Fruit fly (Drosophila melanogaster) whole organism, adult: Measurements from ENCODE around the gene wisp.
A peak's percentile ranks its signal among the peaks of the same experiment; 100 is the strongest.

Experiments
- CG11617 ChIP-seq: fragments of 200-800 bp; sonication (Bioruptor generic); optimal IDR thresholded peaks from 2 replicates; lab custom pipeline; 2017; ENCODE audit warnings: mild to moderate bottlenecking, missing biosample characterization, missing genetic modification reagents, missing genetic modification characterization
- CG12768 ChIP-seq: fragments of 200-800 bp; sonication (Bioruptor generic); optimal IDR thresholded peaks from 2 replicates; lab custom pipeline; 2017; ENCODE audit warnings: missing biosample characterization, missing genetic modification characterization, mild to moderate bottlenecking, moderate library complexity, missing genetic modification reagents
- CG14711 ChIP-seq: fragments of 200-800 bp; sonication (Bioruptor generic); optimal IDR thresholded peaks from 2 replicates; lab custom pipeline; 2018; ENCODE audit warnings: missing biosample characterization, mild to moderate bottlenecking, missing genetic modification characterization, moderate library complexity
- CG1620 ChIP-seq: fragments of 200-800 bp; sonication (Bioruptor generic); optimal IDR thresholded peaks from 2 replicates; lab custom pipeline; 2016; ENCODE audit warnings: missing biosample characterization, missing genetic modification characterization
- CG33017 ChIP-seq: fragments of 200-800 bp; sonication (Bioruptor generic); optimal IDR thresholded peaks from 2 replicates; lab custom pipeline; 2018; ENCODE audit warnings: missing biosample characterization, mild to moderate bottlenecking, missing genetic modification characterization, moderate library complexity
- CG5204 ChIP-seq: fragments of 200-800 bp; sonication (Bioruptor generic); optimal IDR thresholded peaks from 2 replicates; lab custom pipeline; 2016; ENCODE audit warnings: missing biosample characterization, missing genetic modification characterization
- CG7045 ChIP-seq: fragments of 200-800 bp; sonication (Bioruptor generic); optimal IDR thresholded peaks from 2 replicates; lab custom pipeline; 2017; ENCODE audit warnings: missing biosample characterization, mild to moderate bottlenecking, missing genetic modification characterization
- CG7101 ChIP-seq: fragments of 200-800 bp; sonication (Bioruptor generic); optimal IDR thresholded peaks from 2 replicates; lab custom pipeline; 2018; ENCODE audit warnings: missing biosample characterization, mild to moderate bottlenecking, missing genetic modification characterization, moderate library complexity
- Clk ChIP-seq: fragments of 200-800 bp; sonication (Bioruptor generic); optimal IDR thresholded peaks from 2 replicates; lab custom pipeline; 2017; ENCODE audit warnings: missing biosample characterization, missing genetic modification characterization
- Crg-1 ChIP-seq: fragments of 200-800 bp; sonication (Bioruptor generic); optimal IDR thresholded peaks from 2 replicates; lab custom pipeline; 2016; ENCODE audit warnings: missing biosample characterization, missing genetic modification characterization
- Hr96 ChIP-seq: fragments of 200-800 bp; sonication (Bioruptor generic); optimal IDR thresholded peaks from 2 replicates; lab custom pipeline; 2016; ENCODE audit warnings: missing biosample characterization, missing genetic modification characterization
- Mnt ChIP-seq: fragments of 200-800 bp; sonication (Bioruptor generic); optimal IDR thresholded peaks from 2 replicates; lab custom pipeline; 2016; ENCODE audit warnings: missing biosample characterization, mild to moderate bottlenecking, missing genetic modification characterization
- bab1 ChIP-seq: fragments of 200-800 bp; sonication (Bioruptor generic); optimal IDR thresholded peaks from 3 replicates; lab custom pipeline; 2019; ENCODE audit warnings: missing biosample characterization, mild to moderate bottlenecking, missing genetic modification characterization, moderate library complexity
- cic ChIP-seq: fragments of 200-800 bp; sonication (Bioruptor generic); optimal IDR thresholded peaks from 2 replicates; lab custom pipeline; 2017; ENCODE audit warnings: missing biosample characterization, mild to moderate bottlenecking, missing genetic modification characterization, moderate library complexity
- cnc ChIP-seq, 2 experiments: fragments of >200 bp; optimal IDR thresholded peaks; 2 replicates each; lab custom pipeline; 2017
- kay ChIP-seq: fragments of 200-800 bp; sonication (Bioruptor generic); peaks from one replicate; lab custom pipeline; 2016; ENCODE audit warnings: missing biosample characterization, missing genetic modification characterization, borderline replicate concordance
- ovo ChIP-seq: fragments of 200-800 bp; sonication (Bioruptor generic); optimal IDR thresholded peaks from 2 replicates; lab custom pipeline; 2016; ENCODE audit warnings: missing biosample characterization, missing genetic modification characterization
- pad ChIP-seq: fragments of 200-800 bp; sonication (Bioruptor generic); optimal IDR thresholded peaks from 3 replicates; lab custom pipeline; 2017; ENCODE audit warnings: missing biosample characterization, missing genetic modification characterization, mild to moderate bottlenecking, moderate library complexity, missing genetic modification reagents
- tj ChIP-seq: fragments of 200-800 bp; sonication (Bioruptor generic); optimal IDR thresholded peaks from 3 replicates; lab custom pipeline; 2017; ENCODE audit warnings: missing biosample characterization, mild to moderate bottlenecking, missing genetic modification characterization, moderate library complexity
- toe ChIP-seq: fragments of 200-800 bp; sonication (Bioruptor generic); optimal IDR thresholded peaks from 2 replicates; lab custom pipeline; 2016; ENCODE audit warnings: missing biosample characterization, missing genetic modification characterization

Gene wisp

dm6 chrX:11855950-11856349 is 37.8 kb upstream of the wisp start:
- TF ChIP-seq Crg-1 (GFP tag; lab: Kevin White, UChicago) (no peak), CG11617 (no peak)

dm6 chrX:11856867-11857266 is 36.9 kb upstream of the wisp start:
- TF ChIP-seq CG5204 (no peak), Clk (GFP tag; lab: Kevin White, UChicago) (no peak), CG7045 (GFP tag; lab: Kevin White, UChicago) (no peak), cnc (optimal IDR thresholded peaks at IDR 0.05; lab: Kevin White, UChicago) (no peak)

DNA sequence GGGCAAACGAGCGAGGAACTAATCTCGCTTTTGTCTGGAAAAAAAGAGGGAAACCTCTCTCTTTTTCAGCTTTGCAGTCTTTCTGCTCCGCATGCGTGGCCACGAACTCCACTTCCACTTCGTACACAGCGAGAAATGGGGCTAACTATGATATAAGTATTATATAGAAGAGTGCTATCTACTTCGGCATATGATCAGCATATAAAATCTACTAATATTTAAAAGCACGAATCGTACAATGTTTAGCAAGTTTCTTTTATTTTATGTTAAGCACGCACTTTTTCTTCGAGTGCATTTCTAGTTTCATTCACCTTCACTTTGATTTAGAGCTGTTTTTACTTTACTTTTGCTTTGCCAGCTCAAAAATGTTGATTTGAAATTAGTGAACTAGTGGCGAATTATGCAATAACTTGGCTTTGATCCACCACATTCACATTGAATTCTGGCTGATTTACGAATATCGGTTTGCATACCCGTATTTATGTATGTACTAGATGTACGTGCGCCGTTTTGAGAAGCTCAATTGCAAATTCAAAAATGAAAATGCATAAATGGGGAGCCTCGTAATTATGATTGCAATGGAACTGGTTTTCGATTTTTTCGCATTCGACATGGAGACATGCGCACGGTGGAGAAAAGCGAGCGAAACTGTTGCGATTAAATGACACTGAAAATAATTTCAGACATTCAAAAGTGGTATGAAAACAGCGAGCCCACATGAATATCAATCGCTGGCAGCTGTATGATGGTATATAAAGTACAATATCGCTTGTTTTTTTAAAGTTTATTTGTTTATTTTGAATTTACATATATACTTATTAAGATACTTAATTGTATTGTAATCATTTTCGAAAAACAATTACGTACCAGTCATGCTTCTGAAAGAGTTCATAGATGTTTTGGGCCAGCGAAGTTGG is 36.0 kb upstream of the wisp start:
- TF ChIP-seq CG11617 (peak; percentile 36), tj (GFP tag; lab: Kevin White, UChicago) (peak; percentile 19), Clk (GFP tag; lab: Kevin White, UChicago) (no peak), CG7045 (GFP tag; lab: Kevin White, UChicago) (no peak), CG1620 (peak; percentile 29), cic (GFP tag; lab: Kevin White, UChicago) (no peak), bab1 (GFP tag; lab: Kevin White, UChicago) (peak; percentile 97), CG14711 (tag; lab: Kevin White, UChicago) (peak; percentile 70), pad (GFP tag; lab: Kevin White, UChicago) (no peak), CG12768 (GFP tag; lab: Kevin White, UChicago) (no peak), CG33017 (no peak), Crg-1 (GFP tag; lab: Kevin White, UChicago) (peak; percentile 3), CG5204 (no peak), toe (GFP tag; lab: Kevin White, UChicago) (no peak), CG7101 (peak; percentile 48), Hr96 (GFP tag; lab: Kevin White, UChicago) (no peak), kay (GFP tag; lab: Kevin White, UChicago) (no peak), cnc (optimal IDR thresholded peaks at IDR 0.05; lab: Kevin White, UChicago) (no peak), Mnt (GFP tag; lab: Kevin White, UChicago) (peak; percentile 11), ovo (no peak)

dm6 chrX:11858439-11858813 is 35.3 kb upstream of the wisp start:
- no peak for TF ChIP-seq CG5204
- TF ChIP-seq Clk (GFP tag; lab: Kevin White, UChicago) = no peak
- TF ChIP-seq toe (GFP tag; lab: Kevin White, UChicago) = no peak
- TF ChIP-seq cnc (optimal IDR thresholded peaks at IDR 0.05; lab: Kevin White, UChicago) = no peak
- no peak for TF ChIP-seq CG14711 (tag; lab: Kevin White, UChicago)
- TF ChIP-seq CG33017 = no peak

DNA sequence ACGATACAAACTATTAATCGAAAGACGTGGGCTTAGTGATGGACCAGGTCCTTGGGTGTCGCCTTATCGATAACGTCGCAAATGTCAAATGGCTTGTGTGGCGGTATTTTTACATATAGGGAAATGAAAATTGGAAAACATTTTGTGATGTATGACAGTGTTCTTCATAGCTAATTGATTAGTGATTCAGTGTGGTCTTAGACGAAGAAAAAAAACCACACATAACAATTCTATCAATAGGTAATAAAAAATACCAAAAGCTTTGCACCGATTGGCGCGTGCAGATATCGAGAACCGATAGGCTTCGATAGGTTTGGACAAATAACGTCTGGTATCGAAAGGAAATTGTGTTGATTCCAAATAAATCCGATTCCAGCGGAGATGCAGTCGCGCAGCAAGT is 24.9 kb upstream of the wisp start, which contains the start of the genes Nrd1 and CG1847:
TSS of gene Nrd1 (minus strand) at position 28 of the 400 bp plus-strand sequence.
TSS of gene CG1847 (plus strand) at position 305 of the 400 bp plus-strand sequence.
- TF ChIP-seq Clk (GFP tag; lab: Kevin White, UChicago) (no peak), bab1 (GFP tag; lab: Kevin White, UChicago) (no peak), pad (GFP tag; lab: Kevin White, UChicago) (no peak), CG11617 (no peak), kay (GFP tag; lab: Kevin White, UChicago) (no peak), ovo (no peak), cic (GFP tag; lab: Kevin White, UChicago) (no peak), toe (GFP tag; lab: Kevin White, UChicago) (no peak), Hr96 (GFP tag; lab: Kevin White, UChicago) (no peak), CG33017 (no peak), CG7045 (GFP tag; lab: Kevin White, UChicago) (no peak), Crg-1 (GFP tag; lab: Kevin White, UChicago) (no peak), tj (GFP tag; lab: Kevin White, UChicago) (no peak), CG5204 (no peak), cnc (optimal IDR thresholded peaks at IDR 0.05; lab: Kevin White, UChicago) (no peak), CG7101 (no peak), CG12768 (GFP tag; lab: Kevin White, UChicago) (no peak), CG14711 (tag; lab: Kevin White, UChicago) (no peak)

DNA sequence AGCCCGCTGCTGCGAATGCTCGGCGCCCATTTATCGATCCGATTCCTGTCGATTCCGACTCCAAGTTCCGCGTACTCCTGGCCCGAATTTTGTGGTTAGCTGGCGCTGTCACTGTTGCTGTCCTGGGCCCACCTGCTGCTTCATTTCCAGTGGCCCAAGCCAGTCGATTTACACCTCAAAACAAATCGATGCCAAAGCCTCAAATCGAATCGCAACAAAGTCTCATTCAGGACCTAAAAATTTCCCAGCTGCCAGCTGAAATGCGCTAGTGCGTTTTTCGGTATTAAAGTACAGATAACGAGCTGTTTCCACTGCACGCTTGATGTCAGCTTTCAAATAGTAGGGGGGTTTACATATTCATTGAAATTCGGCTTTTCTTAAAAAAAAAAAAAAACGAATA is 21.2 kb upstream of the wisp start, which contains the start of gene BORCS5:
TSS of gene BORCS5 (minus strand) at position 263 of the 400 bp plus-strand sequence.
- TF ChIP-seq CG1620 (peak; percentile 18), CG7101 (no peak)

dm6 chrX:11873116-11873515 is 20.6 kb upstream of the wisp start, which contains the start of gene CG15739:
Gene CG15739, plus strand, starts transcription at chrX:11873319.
- TF ChIP-seq bab1 (GFP tag; lab: Kevin White, UChicago) = no peak
- TF ChIP-seq pad (GFP tag; lab: Kevin White, UChicago) = peak; percentile 95
- TF ChIP-seq CG11617 = no peak
- TF ChIP-seq CG7101 = no peak
- TF ChIP-seq Mnt (GFP tag; lab: Kevin White, UChicago) = peak; percentile 17
- TF ChIP-seq tj (GFP tag; lab: Kevin White, UChicago) = no peak
- no peak for TF ChIP-seq Clk (GFP tag; lab: Kevin White, UChicago)
- TF ChIP-seq CG1620 = no peak
- no peak for TF ChIP-seq ovo
- no peak for TF ChIP-seq CG7045 (GFP tag; lab: Kevin White, UChicago)
- peak; percentile 9 for TF ChIP-seq cic (GFP tag; lab: Kevin White, UChicago)
- no peak for TF ChIP-seq CG14711 (tag; lab: Kevin White, UChicago)
- TF ChIP-seq toe (GFP tag; lab: Kevin White, UChicago) = no peak
- TF ChIP-seq cnc (optimal IDR thresholded peaks at IDR 0.05; lab: Kevin White, UChicago) = no peak
